Fruit fly (Drosophila melanogaster): ENCODE results near the gene Ge-1.
A peak's percentile ranks its signal among the peaks of the same experiment; 100 is the strongest.

Ge-1 gene

DNA sequence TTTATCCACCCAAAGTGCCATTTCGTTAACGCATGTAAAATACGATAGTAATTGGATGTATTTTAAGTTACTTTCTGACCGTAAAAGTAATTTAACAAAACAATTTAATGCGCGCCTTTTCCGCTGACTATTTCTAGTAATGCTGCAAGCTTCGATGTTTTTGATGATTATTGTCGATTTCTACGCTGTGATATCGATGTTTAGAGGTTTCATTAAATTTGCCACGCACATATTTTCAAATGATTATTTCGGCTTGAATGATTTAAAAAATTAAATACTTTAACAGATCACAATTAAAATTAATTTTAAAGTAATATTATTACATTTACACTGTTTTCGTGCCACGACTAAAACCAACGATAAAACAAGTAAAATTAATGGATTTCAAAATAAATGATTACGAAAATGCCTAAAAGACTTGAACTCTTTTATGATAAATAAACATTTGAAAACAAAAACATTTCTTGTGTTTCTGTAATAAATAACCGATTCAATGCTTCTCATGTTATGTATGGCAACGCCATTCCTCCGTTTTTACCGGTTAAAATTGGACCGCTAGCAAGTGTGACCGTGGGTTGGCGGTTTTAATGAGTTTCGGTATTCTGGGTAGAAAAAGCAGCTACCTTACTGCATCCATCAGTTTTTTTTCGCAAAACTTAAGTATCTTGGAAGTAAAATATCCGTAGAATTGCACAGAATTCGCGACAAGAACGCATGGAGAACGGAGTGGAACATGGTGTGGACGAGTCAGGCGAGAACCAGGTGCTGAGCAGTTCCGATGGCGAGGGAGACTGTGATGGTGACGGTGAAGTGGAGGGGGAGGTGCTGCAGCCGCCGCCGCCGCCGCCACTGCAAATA, 29.7 kb upstream of the Ge-1 start, which contains the start of the genes RfC38 and CG4751 (continued):
- peak; percentile 4 for TF ChIP-seq pb (GFP tag; optimal IDR thresholded peaks at IDR 0.05)
- TF ChIP-seq CG32532 (GFP tag; IDR thresholded peaks at IDR 0.05): no peak
- TF ChIP-seq bigmax (GFP tag; optimal IDR thresholded peaks at IDR 0.05): no peak
- TF ChIP-seq Mrtf (GFP tag; IDR thresholded peaks at IDR 0.05): no peak
- no peak for TF ChIP-seq Mes4 (GFP tag; optimal IDR thresholded peaks at IDR 0.05)
- peak; percentile 37 for TF ChIP-seq exex (tag; optimal IDR thresholded peaks at IDR 0.05)
- TF ChIP-seq NFAT (GFP tag; IDR thresholded peaks at IDR 0.05): no peak
- no peak for TF ChIP-seq Hmr (GFP tag; optimal IDR thresholded peaks at IDR 0.05)
- peak; percentile 73 for TF ChIP-seq BEAF-32 (GFP tag; optimal IDR thresholded peaks at IDR 0.05)
- peak; percentile 46 for TF ChIP-seq CG15514 (GFP tag; optimal IDR thresholded peaks at IDR 0.05)
- TF ChIP-seq pfk (GFP tag; optimal IDR thresholded peaks at IDR 0.05): no peak
- TF ChIP-seq fu2 (GFP tag; optimal IDR thresholded peaks at IDR 0.05): no peak
- TF ChIP-seq CG12942 (GFP tag; optimal IDR thresholded peaks at IDR 0.05): no peak
- no peak for TF ChIP-seq fd3F (GFP tag; optimal IDR thresholded peaks at IDR 0.05)
- no peak for TF ChIP-seq ftz-f1 (GFP tag; optimal IDR thresholded peaks at IDR 0.05)
- no peak for TF ChIP-seq CG3847 (GFP tag; IDR thresholded peaks at IDR 0.05)
- TF ChIP-seq CG4617 (GFP tag; optimal IDR thresholded peaks at IDR 0.05; ENCODE audit: borderline replicate concordance): peak; percentile 94
- TF ChIP-seq YL-1 (GFP tag; optimal IDR thresholded peaks at IDR 0.05): peak; percentile 73
- no peak for TF ChIP-seq gt (GFP tag; IDR thresholded peaks at IDR 0.05)
- peak; percentile 65 for TF ChIP-seq CG14710 (tag; optimal IDR thresholded peaks at IDR 0.05)
- TF ChIP-seq CG16863 (GFP tag; optimal IDR thresholded peaks at IDR 0.05): no peak
- no peak for TF ChIP-seq CG1233 (GFP tag; optimal IDR thresholded peaks at IDR 0.05)
- TF ChIP-seq CG15073 (GFP tag; optimal IDR thresholded peaks at IDR 0.05): no peak
- no peak for TF ChIP-seq sqz (GFP tag; optimal IDR thresholded peaks at IDR 0.05)
- peak; percentile 39; the same call in 1 of the 2 replicates for TF ChIP-seq CG2129 (GFP tag; IDR thresholded peaks at IDR 0.05; ENCODE audit: partially characterized antibody)
- no peak for TF ChIP-seq eyg (GFP tag; optimal IDR thresholded peaks at IDR 0.05)
- TF ChIP-seq CG12104 (GFP tag; optimal IDR thresholded peaks at IDR 0.05): no peak
- TF ChIP-seq org-1 (GFP tag; optimal IDR thresholded peaks at IDR 0.05): no peak
- TF ChIP-seq h (optimal IDR thresholded peaks at IDR 0.05): no peak
- peak; percentile 56 for TF ChIP-seq CG10267 (tag; optimal IDR thresholded peaks at IDR 0.05)
- TF ChIP-seq Ptx1 (GFP tag; IDR thresholded peaks at IDR 0.05): no peak
- TF ChIP-seq amos (GFP tag; IDR thresholded peaks at IDR 0.05; ENCODE audit: partially characterized antibody): peak; percentile 65
- TF ChIP-seq CG9817 (tag; optimal IDR thresholded peaks at IDR 0.05): peak; percentile 3
- TF ChIP-seq ato (GFP tag; IDR thresholded peaks at IDR 0.05; ENCODE audit: partially characterized antibody): no peak
- no peak for TF ChIP-seq crc (GFP tag; optimal IDR thresholded peaks at IDR 0.05)
- TF ChIP-seq B-H1 (GFP tag; IDR thresholded peaks at IDR 0.05): no peak
- TF ChIP-seq Sin3A (optimal IDR thresholded peaks at IDR 0.05): peak; percentile 37
- TF ChIP-seq Aef1 (GFP tag; IDR thresholded peaks at IDR 0.05): no peak
- TF ChIP-seq pho (GFP tag; optimal IDR thresholded peaks at IDR 0.05): no peak
- no peak for TF ChIP-seq ken (GFP tag; IDR thresholded peaks at IDR 0.05)
- TF ChIP-seq CG17186 (GFP tag; optimal IDR thresholded peaks at IDR 0.05): peak; percentile 31
- TF ChIP-seq usp (GFP tag; optimal IDR thresholded peaks at IDR 0.05): no peak
- no peak for TF ChIP-seq abd-A (tag; optimal IDR thresholded peaks at IDR 0.05)
- no peak for TF ChIP-seq Mad (GFP tag; optimal IDR thresholded peaks at IDR 0.05)
- peak; percentile 39 for TF ChIP-seq nmo (GFP tag; optimal IDR thresholded peaks at IDR 0.05)
- TF ChIP-seq CG30431 (GFP tag; optimal IDR thresholded peaks at IDR 0.05): no peak
- TF ChIP-seq Bgb (GFP tag; IDR thresholded peaks at IDR 0.05; ENCODE audit: partially characterized antibody): peak; percentile 67
- no peak for TF ChIP-seq oc (tag; optimal IDR thresholded peaks at IDR 0.05)
- no peak for TF ChIP-seq Asciz (GFP tag; optimal IDR thresholded peaks at IDR 0.05)
- peak; percentile 64; the same call in 1 of the 3 replicates for TF ChIP-seq hb (GFP tag; IDR thresholded peaks at IDR 0.05; ENCODE audit: partially characterized antibody)

All from whole organism, embryonic.